Worm (Caenorhabditis elegans) whole organism, young adult: ENCODE measurements around the gene T05A12.3.

Experiments
- B0019.2 ChIP-seq: fragments of 200-800 bp; sonication (Bioruptor generic); conservative IDR thresholded peaks from 2 replicates; pipeline ENCODE4 v1.3.6; 2022; ENCODE audit warnings: missing genetic modification reagents, missing genetic modification characterization, missing compliant biosample characterization
- C06A6.2 ChIP-seq: fragments of 200-800 bp; sonication (Bioruptor generic); conservative IDR thresholded peaks from 2 replicates; pipeline ENCODE4 v1.3.6; 2022; ENCODE audit warnings: missing genetic modification characterization, missing compliant biosample characterization
- F10E7.11 ChIP-seq: sonication (generic microtip); optimal IDR thresholded peaks from 2 replicates; lab custom pipeline; 2017; ENCODE audit warnings: mild to moderate bottlenecking, missing genetic modification characterization, moderate library complexity, missing compliant biosample characterization
- K12H6.12 ChIP-seq: fragments of 200-800 bp; sonication (Bioruptor generic); optimal IDR thresholded peaks from 2 replicates; lab custom pipeline; 2018; ENCODE audit warnings: mild to moderate bottlenecking, missing genetic modification characterization, missing compliant biosample characterization
- T26A5.8 ChIP-seq: sonication (generic microtip); optimal IDR thresholded peaks from 2 replicates; lab custom pipeline; 2016; ENCODE audit warnings: missing genetic modification characterization, missing compliant biosample characterization
- akir-1 ChIP-seq: fragments of 200-800 bp; sonication (Bioruptor generic); optimal IDR thresholded peaks from 2 replicates; lab custom pipeline; 2018; ENCODE audit warnings: mild to moderate bottlenecking, missing genetic modification characterization, moderate library complexity, missing compliant biosample characterization
- attf-3 ChIP-seq: fragments of 200-800 bp; sonication (Bioruptor generic); conservative IDR thresholded peaks from 2 replicates; pipeline ENCODE4 v1.3.6; 2022; ENCODE audit warnings: missing genetic modification reagents, missing genetic modification characterization, missing compliant biosample characterization
- attf-5 ChIP-seq: fragments of 200-800 bp; sonication (Bioruptor generic); optimal IDR thresholded peaks from 2 replicates; lab custom pipeline; 2018; ENCODE audit warnings: mild to moderate bottlenecking, missing genetic modification characterization, missing compliant biosample characterization
- ccch-3 ChIP-seq: fragments of 200-800 bp; sonication (Bioruptor generic); optimal IDR thresholded peaks from 2 replicates; lab custom pipeline; 2018; ENCODE audit warnings: mild to moderate bottlenecking, missing genetic modification characterization, missing compliant biosample characterization
- cebp-2 ChIP-seq: fragments of 200-800 bp; sonication (Bioruptor generic); IDR thresholded peaks from 2 replicates; pipeline ENCODE4 v1.3.6; 2022; ENCODE audit warnings: missing genetic modification characterization, missing compliant biosample characterization
- ceh-100 ChIP-seq: fragments of 200-800 bp; sonication (Bioruptor generic); IDR thresholded peaks from 2 replicates; pipeline ENCODE4 v1.3.6; 2022; ENCODE audit warnings: missing genetic modification reagents, missing genetic modification characterization, missing compliant biosample characterization
- ceh-27 ChIP-seq: fragments of 200-800 bp; sonication (Bioruptor generic); optimal IDR thresholded peaks from 2 replicates; lab custom pipeline; 2018; ENCODE audit warnings: mild to moderate bottlenecking, missing genetic modification characterization, moderate library complexity, missing compliant biosample characterization
- ceh-58 ChIP-seq: fragments of 200-800 bp; sonication (Bioruptor generic); IDR thresholded peaks from 2 replicates; pipeline ENCODE4 v1.3.6; 2022; ENCODE audit warnings: missing genetic modification characterization, missing compliant biosample characterization
- chd-7 ChIP-seq: sonication (generic microtip); optimal IDR thresholded peaks from 2 replicates; lab custom pipeline; 2016; ENCODE audit warnings: mild to moderate bottlenecking, missing genetic modification characterization, moderate library complexity, missing compliant biosample characterization
- dpff-1 ChIP-seq: sonication (generic microtip); optimal IDR thresholded peaks from 2 replicates; lab custom pipeline; 2017; ENCODE audit warnings: mild to moderate bottlenecking, missing genetic modification characterization, missing compliant biosample characterization
- egrh-3 ChIP-seq: fragments of 200-800 bp; sonication (Bioruptor generic); IDR thresholded peaks from 2 replicates; pipeline ENCODE4 v1.3.6; 2022; ENCODE audit warnings: missing genetic modification reagents, missing genetic modification characterization, missing compliant biosample characterization
- fkh-3 ChIP-seq: sonication (generic microtip); optimal IDR thresholded peaks from 2 replicates; lab custom pipeline; 2016; ENCODE audit warnings: mild to moderate bottlenecking, missing genetic modification characterization, missing compliant biosample characterization
- hlh-12 ChIP-seq: sonication (generic microtip); optimal IDR thresholded peaks from 2 replicates; lab custom pipeline; 2016; ENCODE audit warnings: missing genetic modification characterization, missing compliant biosample characterization
- hlh-26 ChIP-seq: fragments of 200-800 bp; sonication (Bioruptor generic); conservative IDR thresholded peaks from 2 replicates; pipeline ENCODE4 v1.3.6; 2022; ENCODE audit warnings: missing genetic modification reagents, missing genetic modification characterization, missing compliant biosample characterization
- hmg-1.2 ChIP-seq: fragments of 200-800 bp; sonication (Bioruptor generic); IDR thresholded peaks from 2 replicates; pipeline ENCODE4 v1.3.6; 2022; ENCODE audit warnings: missing genetic modification reagents, missing genetic modification characterization, missing compliant biosample characterization
- let-607 ChIP-seq, 2 experiments: fragments of 200-800 bp in 1 of 2; sonication (Bioruptor generic) in 1 of 2; sonication (generic microtip) in 1 of 2; optimal IDR thresholded peaks; 2 replicates each; lab custom pipeline; 2016 to 2018; ENCODE audit warnings: mild to moderate bottlenecking in 2 of 2, missing compliant biosample characterization in 2 of 2, missing genetic modification characterization in 2 of 2, moderate library complexity in 2 of 2, missing genotype in 1 of 2
- lin-40 ChIP-seq: sonication (generic microtip); optimal IDR thresholded peaks from 2 replicates; lab custom pipeline; 2016; ENCODE audit warnings: missing genetic modification characterization, mild to moderate bottlenecking, missing compliant biosample characterization, missing genotype, missing genetic modification reagents
- lin-54 ChIP-seq: fragments of 200-800 bp; sonication (Bioruptor generic); optimal IDR thresholded peaks from 2 replicates; lab custom pipeline; 2018; ENCODE audit warnings: mild to moderate bottlenecking, missing genetic modification characterization, missing compliant biosample characterization
- madf-10 ChIP-seq: sonication (generic microtip); optimal IDR thresholded peaks from 2 replicates; lab custom pipeline; 2016; ENCODE audit warnings: mild to moderate bottlenecking, missing genetic modification characterization, missing compliant biosample characterization
- madf-3 ChIP-seq: fragments of 200-800 bp; sonication (Bioruptor generic); IDR thresholded peaks from 2 replicates; pipeline ENCODE4 v1.3.6; 2022; ENCODE audit warnings: missing genetic modification reagents, missing genetic modification characterization, missing compliant biosample characterization
- madf-6 ChIP-seq: fragments of 200-800 bp; sonication (Bioruptor generic); IDR thresholded peaks from 2 replicates; pipeline ENCODE4 v1.3.6; 2022; ENCODE audit warnings: missing genetic modification reagents, missing genetic modification characterization, missing compliant biosample characterization
- mes-4 ChIP-seq: sonication (generic microtip); optimal IDR thresholded peaks from 2 replicates; lab custom pipeline; 2016; ENCODE audit warnings: missing genotype, missing genetic modification characterization, missing compliant biosample characterization
- nfya-1 ChIP-seq: sonication (generic microtip); optimal IDR thresholded peaks from 2 replicates; lab custom pipeline; 2017; ENCODE audit warnings: antibody characterized with exemption, missing compliant biosample characterization, missing genetic modification characterization, borderline replicate concordance; ENCODE audit not compliant: insufficient read depth
- nfyb-1 ChIP-seq: fragments of 200-800 bp; sonication (Bioruptor generic); IDR thresholded peaks from 2 replicates; pipeline ENCODE4 v1.3.6; 2022; ENCODE audit warnings: missing genetic modification reagents, missing genetic modification characterization, missing compliant biosample characterization
- nhr-120 ChIP-seq: fragments of 200-800 bp; sonication (Bioruptor generic); IDR thresholded peaks from 2 replicates; pipeline ENCODE4 v1.3.6; 2022; ENCODE audit warnings: missing genetic modification characterization, missing compliant biosample characterization
- nhr-27 ChIP-seq: fragments of 200-800 bp; sonication (Bioruptor generic); optimal IDR thresholded peaks from 2 replicates; lab custom pipeline; 2018; ENCODE audit warnings: mild to moderate bottlenecking, missing genetic modification characterization, moderate library complexity, missing compliant biosample characterization
- pha-4 ChIP-seq: fragments of 150-350 bp; sonication (generic microtip); optimal IDR thresholded peaks from 2 replicates; lab custom pipeline; 2014; ENCODE audit warnings: missing biosample characterization, missing genetic modification reagents, missing genetic modification characterization
- rec-8 ChIP-seq, 2 experiments: sonication (generic microtip); optimal IDR thresholded peaks; 2 replicates each; lab custom pipeline; 2016; ENCODE audit warnings: mild to moderate bottlenecking in 2 of 2, missing genetic modification characterization in 2 of 2, missing genetic modification reagents in 2 of 2, missing genotype in 2 of 2, missing biosample characterization in 1 of 2, missing compliant biosample characterization in 1 of 2, moderate library complexity in 1 of 2
- sdz-38 ChIP-seq: sonication (generic microtip); optimal IDR thresholded peaks from 2 replicates; lab custom pipeline; 2016; ENCODE audit warnings: missing genotype, missing genetic modification characterization, missing compliant biosample characterization
- sea-2 ChIP-seq: fragments of 200-800 bp; sonication (Bioruptor generic); IDR thresholded peaks from 2 replicates; pipeline ENCODE4 v1.3.6; 2022; ENCODE audit warnings: missing genetic modification characterization, missing compliant biosample characterization
- snpc-1.3 ChIP-seq: sonication (generic microtip); optimal IDR thresholded peaks from 2 replicates; lab custom pipeline; 2017; ENCODE audit warnings: missing genetic modification characterization, mild to moderate bottlenecking, missing compliant biosample characterization, antibody characterized with exemption, moderate library complexity, missing genotype, missing genetic modification reagents; ENCODE audit not compliant: insufficient read depth
- snpc-3.4 ChIP-seq: sonication (generic microtip); optimal IDR thresholded peaks from 2 replicates; lab custom pipeline; 2017; ENCODE audit warnings: missing genetic modification characterization, mild to moderate bottlenecking, missing compliant biosample characterization, antibody characterized with exemption, moderate library complexity, missing genotype, missing genetic modification reagents
- snpc-4 ChIP-seq, 5 experiments: fragments of 150-350 bp in 1 of 5; sonication (generic microtip) in 4 of 5; optimal IDR thresholded peaks; 2 replicates each; lab custom pipeline; 2014 to 2018; ENCODE audit warnings: missing genetic modification characterization in 5 of 5, missing biosample characterization in 3 of 5, antibody characterized with exemption in 2 of 5, mild to moderate bottlenecking in 2 of 5, missing compliant biosample characterization in 2 of 5, missing genotype in 2 of 5, moderate library complexity in 2 of 5, missing genetic modification reagents in 1 of 5
- tlf-1 ChIP-seq: fragments of 200-800 bp; sonication (Bioruptor generic); optimal IDR thresholded peaks from 2 replicates; lab custom pipeline; 2018; ENCODE audit warnings: mild to moderate bottlenecking, missing genetic modification characterization, missing compliant biosample characterization
- unc-130 ChIP-seq: sonication (generic microtip); optimal IDR thresholded peaks from 2 replicates; lab custom pipeline; 2016; ENCODE audit warnings: missing genetic modification reagents, missing genetic modification characterization, missing compliant biosample characterization
- unc-62 ChIP-seq: fragments of 150-350 bp; optimal IDR thresholded peaks from 2 replicates; lab custom pipeline; 2014; ENCODE audit warnings: missing biosample characterization, missing genetic modification reagents, missing genetic modification characterization
- zim-3 ChIP-seq: sonication (generic microtip); optimal IDR thresholded peaks from 2 replicates; lab custom pipeline; 2017; ENCODE audit warnings: mild to moderate bottlenecking, missing genetic modification characterization, moderate library complexity, missing compliant biosample characterization
- ztf-18 ChIP-seq: sonication (generic microtip); optimal IDR thresholded peaks from 2 replicates; lab custom pipeline; 2016; ENCODE audit warnings: missing genotype, mild to moderate bottlenecking, missing genetic modification characterization, missing compliant biosample characterization
- ztf-25 ChIP-seq: fragments of 200-800 bp; sonication (Bioruptor generic); IDR thresholded peaks from 2 replicates; pipeline ENCODE4 v1.3.6; 2022; ENCODE audit warnings: missing genetic modification reagents, missing genetic modification characterization, missing compliant biosample characterization
- ztf-26 ChIP-seq: sonication (generic microtip); optimal IDR thresholded peaks from 2 replicates; lab custom pipeline; 2017; ENCODE audit warnings: missing genetic modification characterization, missing compliant biosample characterization
- ztf-28 ChIP-seq: fragments of 200-800 bp; sonication (Bioruptor generic); IDR thresholded peaks from 2 replicates; pipeline ENCODE4 v1.3.6; 2022; ENCODE audit warnings: missing genetic modification reagents, missing genetic modification characterization, missing compliant biosample characterization
- ztf-6 ChIP-seq: fragments of 200-800 bp; sonication (Bioruptor generic); IDR thresholded peaks from 2 replicates; pipeline ENCODE4 v1.3.6; 2022; ENCODE audit warnings: missing genetic modification reagents, missing genetic modification characterization, missing compliant biosample characterization

T05A12.3 gene

DNA sequence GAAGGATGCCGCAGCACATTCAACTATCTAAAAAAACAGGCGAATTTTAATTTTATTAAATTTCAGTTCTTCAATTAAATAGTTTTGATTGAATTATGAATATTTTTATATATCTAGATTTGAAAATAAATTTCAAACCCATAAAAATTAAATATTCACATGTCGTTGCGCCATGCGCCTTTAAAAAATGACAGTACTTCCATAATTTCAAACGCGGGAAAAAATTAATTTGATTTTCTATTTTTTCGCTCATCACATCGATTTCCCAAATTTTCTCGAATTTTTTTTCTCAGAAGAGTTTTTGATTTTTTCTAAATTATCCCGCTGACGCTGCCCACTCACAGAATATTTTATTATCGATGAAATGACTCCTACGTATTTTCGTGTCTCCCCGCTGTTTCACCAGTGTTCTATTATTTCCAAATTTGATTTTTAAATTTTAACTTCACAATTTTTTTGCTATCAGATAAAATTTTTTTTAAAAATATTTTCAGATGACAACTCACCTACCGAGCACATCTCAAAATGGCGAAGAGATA, 44.9 kb downstream of the T05A12.3 start, which contains the start of gene lip-1 (continued):
- no peak for TF ChIP-seq C06A6.2
- TF ChIP-seq madf-10 (tag; lab: Kevin White, UChicago), result no peak
- TF ChIP-seq hlh-26, result no peak
- no peak for TF ChIP-seq unc-62 (GFP tag; lab: Kevin White, UChicago)
- TF ChIP-seq let-607 (tag; optimal IDR thresholded peaks at IDR 0.05; lab: Kevin White, UChicago), result no peak
- TF ChIP-seq B0019.2 (GFP tag; lab: Robert Waterston, UW), result peak; percentile 28; the same call in 1 of the 2 replicates
- TF ChIP-seq madf-3 (GFP tag; lab: Robert Waterston, UW), result no peak
- no peak for TF ChIP-seq nfyb-1
- TF ChIP-seq ztf-28 (GFP tag; lab: Robert Waterston, UW), result no peak
- TF ChIP-seq nfya-1 (tag; lab: Kevin White, UChicago), result no peak
- no peak for TF ChIP-seq hlh-12 (tag; lab: Kevin White, UChicago)
- TF ChIP-seq cebp-2, result no peak
- no peak for TF ChIP-seq ztf-6 (GFP tag; lab: Robert Waterston, UW)
- peak; percentile 46 for TF ChIP-seq snpc-4 (GFP tag; optimal IDR thresholded peaks at IDR 0.05; lab: Kevin White, UChicago)
- peak in 3 of 4 experiments; percentile 33 to 77 (median 68) for TF ChIP-seq snpc-4 (tag; optimal IDR thresholded peaks at IDR 0.05; lab: Kevin White, UChicago)
- TF ChIP-seq hmg-1.2 (GFP tag; lab: Robert Waterston, UW), result peak; percentile 26; the same call in 1 of the 2 replicates
- no peak for TF ChIP-seq ccch-3
- TF ChIP-seq nhr-120, result no peak
- no peak for TF ChIP-seq rec-8 (tag; optimal IDR thresholded peaks at IDR 0.05; lab: Kevin White, UChicago)
- TF ChIP-seq tlf-1 (GFP tag; lab: Kevin White, UChicago), result no peak
- TF ChIP-seq zim-3 (tag; lab: Kevin White, UChicago), result no peak
- no peak for TF ChIP-seq F10E7.11 (tag; lab: Kevin White, UChicago)
- TF ChIP-seq unc-130 (GFP tag; lab: Kevin White, UChicago), result no peak
- no peak for TF ChIP-seq mes-4 (tag; lab: Kevin White, UChicago)
- no peak for TF ChIP-seq ceh-27 (GFP tag; lab: Kevin White, UChicago)
- no peak for TF ChIP-seq akir-1 (GFP tag; lab: Kevin White, UChicago)
- TF ChIP-seq T26A5.8, result no peak
- TF ChIP-seq attf-3 (GFP tag; lab: Robert Waterston, UW), result no peak
- no peak for TF ChIP-seq dpff-1 (tag; lab: Kevin White, UChicago)
- no peak for TF ChIP-seq ztf-18 (tag; lab: Kevin White, UChicago)
- TF ChIP-seq ztf-25 (GFP tag; lab: Robert Waterston, UW), result no peak
- no peak for TF ChIP-seq pha-4 (tag; lab: Kevin White, UChicago)
- TF ChIP-seq fkh-3, result no peak
- no peak for TF ChIP-seq ceh-58 (GFP tag; lab: Robert Waterston, UW)
- no peak for TF ChIP-seq ztf-26 (tag; lab: Kevin White, UChicago)
- TF ChIP-seq ceh-100 (GFP tag; lab: Robert Waterston, UW), result no peak
- TF ChIP-seq nhr-27, result no peak

ce11 chrIV:6841562-6842282, 45.7 kb downstream of the T05A12.3 start:
- no peak for TF ChIP-seq K12H6.12
- TF ChIP-seq ztf-18 (tag; lab: Kevin White, UChicago), result no peak
- TF ChIP-seq nfya-1 (tag; lab: Kevin White, UChicago), result no peak
- TF ChIP-seq snpc-1.3 (tag; lab: Kevin White, UChicago), result no peak
- no peak for TF ChIP-seq egrh-3
- no peak for TF ChIP-seq sdz-38 (tag; lab: Kevin White, UChicago)
- no peak for TF ChIP-seq snpc-3.4 (tag; lab: Kevin White, UChicago)
- no peak for TF ChIP-seq chd-7 (tag; lab: Kevin White, UChicago)
- no peak for TF ChIP-seq lin-54 (GFP tag; lab: Kevin White, UChicago)
- TF ChIP-seq sea-2, result no peak
- TF ChIP-seq attf-5 (GFP tag; lab: Kevin White, UChicago), result no peak
- TF ChIP-seq ztf-25 (GFP tag; lab: Robert Waterston, UW), result no peak
- TF ChIP-seq lin-40 (tag; lab: Kevin White, UChicago), result no peak
- TF ChIP-seq attf-3 (GFP tag; lab: Robert Waterston, UW), result no peak
- TF ChIP-seq madf-6 (GFP tag; lab: Robert Waterston, UW), result no peak
